Worm (Caenorhabditis elegans) whole organism, L4 larva: Measurements from ENCODE around the gene lntl-1.

Experiments
- lir-3 ChIP-seq: sonication (generic microtip); optimal IDR thresholded peaks from 2 replicates; lab custom pipeline; 2016; ENCODE audit warnings: mild to moderate bottlenecking, missing genetic modification characterization, missing compliant biosample characterization
- mdl-1 ChIP-seq, 2 experiments: fragments of 150-350 bp in 1 of 2; sonication (generic microtip) in 1 of 2; optimal IDR thresholded peaks; 2 replicates each; lab custom pipeline; 2014 to 2017; ENCODE audit warnings: missing biosample characterization in 2 of 2, missing genetic modification characterization in 2 of 2
- nhr-102 ChIP-seq: sonication (generic microtip); optimal IDR thresholded peaks from 2 replicates; lab custom pipeline; 2016; ENCODE audit warnings: mild to moderate bottlenecking, missing genetic modification characterization, moderate library complexity, missing compliant biosample characterization
- zag-1 ChIP-seq: fragments of 150-350 bp; optimal IDR thresholded peaks from 2 replicates; lab custom pipeline; 2014; ENCODE audit warnings: missing biosample characterization, missing genetic modification characterization

DNA sequence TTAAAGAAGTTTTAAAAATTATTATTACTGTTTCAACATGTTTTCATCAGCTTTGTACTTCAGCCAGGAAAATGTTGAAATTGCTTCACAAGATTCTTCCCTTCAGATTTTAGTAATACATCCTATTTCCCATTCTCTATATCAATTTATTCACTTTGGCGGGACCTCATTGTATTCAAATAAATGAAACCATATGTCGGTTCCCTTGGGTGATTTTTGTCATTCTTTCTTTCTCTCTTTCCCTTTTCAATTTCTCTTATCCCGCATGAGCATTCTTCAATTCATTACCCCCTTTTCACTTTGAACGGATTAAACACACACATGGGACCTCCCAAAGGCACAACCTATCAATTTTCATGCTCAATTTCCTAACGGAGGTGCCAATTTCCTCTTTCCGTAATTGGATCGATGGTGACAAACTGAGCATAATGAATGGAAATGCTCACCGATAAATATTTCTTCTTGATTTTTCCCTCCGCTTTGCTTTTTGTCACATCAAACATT is 3.3 kb downstream of the lntl-1 start:
- TF ChIP-seq zag-1 (tag; lab: Kevin White, UChicago) (no peak), mdl-1 (tag; optimal IDR thresholded peaks at IDR 0.05; lab: Kevin White, UChicago) (no peak), nhr-102 (tag; lab: Kevin White, UChicago) (no peak), lir-3 (no peak)
